Worm (Caenorhabditis elegans) whole organism, young adult: ENCODE results near the gene degt-1.
A peak's percentile ranks its signal among the peaks of the same experiment; 100 is the strongest.

Experiments
- B0035.1 ChIP-seq: sonication (generic microtip); optimal IDR thresholded peaks from 2 replicates; lab custom pipeline; 2016; ENCODE audit warnings: missing genetic modification characterization, mild to moderate bottlenecking, missing compliant biosample characterization, missing genotype, missing genetic modification reagents
- B0261.1 ChIP-seq: sonication (generic microtip); optimal IDR thresholded peaks from 2 replicates; lab custom pipeline; 2016; ENCODE audit warnings: mild to moderate bottlenecking, missing genetic modification characterization, moderate library complexity, missing compliant biosample characterization
- C06A6.2 ChIP-seq: fragments of 200-800 bp; sonication (Bioruptor generic); conservative IDR thresholded peaks from 2 replicates; pipeline ENCODE4 v1.3.6; 2022; ENCODE audit warnings: missing genetic modification characterization, missing compliant biosample characterization
- F22D6.2 ChIP-seq: sonication (generic microtip); optimal IDR thresholded peaks from 2 replicates; lab custom pipeline; 2016; ENCODE audit warnings: mild to moderate bottlenecking, missing genetic modification characterization, missing compliant biosample characterization
- F37B4.10 ChIP-seq: fragments of 200-800 bp; sonication (Bioruptor generic); IDR thresholded peaks from 2 replicates; pipeline ENCODE4 v1.3.6; 2022; ENCODE audit warnings: missing genetic modification characterization, missing compliant biosample characterization
- F49E8.2 ChIP-seq: sonication (generic microtip); optimal IDR thresholded peaks from 3 replicates; lab custom pipeline; 2017; ENCODE audit warnings: missing genetic modification characterization, mild to moderate bottlenecking, missing compliant biosample characterization, antibody characterized with exemption, moderate library complexity; ENCODE audit not compliant: insufficient read depth
- F57A8.1 ChIP-seq: fragments of 200-800 bp; sonication (Bioruptor generic); optimal IDR thresholded peaks from 2 replicates; lab custom pipeline; 2018; ENCODE audit warnings: mild to moderate bottlenecking, missing genetic modification characterization, moderate library complexity, missing compliant biosample characterization
- K11D2.4 ChIP-seq: fragments of 200-800 bp; sonication (Bioruptor generic); IDR thresholded peaks from 2 replicates; pipeline ENCODE4 v1.3.6; 2022; ENCODE audit warnings: missing genetic modification reagents, missing genetic modification characterization, missing compliant biosample characterization
- Y67H2A.10 ChIP-seq: fragments of 200-800 bp; sonication (Bioruptor generic); conservative IDR thresholded peaks from 2 replicates; pipeline ENCODE4 v1.3.6; 2022; ENCODE audit warnings: missing genetic modification reagents, missing genetic modification characterization, missing compliant biosample characterization
- Y79H2A.3 ChIP-seq: fragments of 200-800 bp; sonication (Bioruptor generic); conservative IDR thresholded peaks from 2 replicates; pipeline ENCODE4 v1.3.6; 2022; ENCODE audit warnings: missing genetic modification reagents, missing genetic modification characterization, missing compliant biosample characterization
- akir-1 ChIP-seq: fragments of 200-800 bp; sonication (Bioruptor generic); optimal IDR thresholded peaks from 2 replicates; lab custom pipeline; 2018; ENCODE audit warnings: mild to moderate bottlenecking, missing genetic modification characterization, moderate library complexity, missing compliant biosample characterization
- aptf-2 ChIP-seq: fragments of 200-800 bp; sonication (Bioruptor generic); conservative IDR thresholded peaks from 2 replicates; pipeline ENCODE4 v1.3.6; 2022; ENCODE audit warnings: missing genetic modification reagents, missing genetic modification characterization, missing compliant biosample characterization
- athp-1 ChIP-seq: sonication (generic microtip); optimal IDR thresholded peaks from 2 replicates; lab custom pipeline; 2017; ENCODE audit warnings: mild to moderate bottlenecking, missing genetic modification characterization, missing compliant biosample characterization
- cebp-2 ChIP-seq: fragments of 200-800 bp; sonication (Bioruptor generic); IDR thresholded peaks from 2 replicates; pipeline ENCODE4 v1.3.6; 2022; ENCODE audit warnings: missing genetic modification characterization, missing compliant biosample characterization
- ceh-100 ChIP-seq: fragments of 200-800 bp; sonication (Bioruptor generic); IDR thresholded peaks from 2 replicates; pipeline ENCODE4 v1.3.6; 2022; ENCODE audit warnings: missing genetic modification reagents, missing genetic modification characterization, missing compliant biosample characterization
- ceh-91 ChIP-seq: fragments of 200-800 bp; sonication (Bioruptor generic); IDR thresholded peaks from 2 replicates; pipeline ENCODE4 v1.3.6; 2022; ENCODE audit warnings: missing genetic modification reagents, missing genetic modification characterization, missing compliant biosample characterization
- chd-7 ChIP-seq: sonication (generic microtip); optimal IDR thresholded peaks from 2 replicates; lab custom pipeline; 2016; ENCODE audit warnings: mild to moderate bottlenecking, missing genetic modification characterization, moderate library complexity, missing compliant biosample characterization
- dox-1 ChIP-seq: fragments of 200-800 bp; sonication (Bioruptor generic); IDR thresholded peaks from 2 replicates; pipeline ENCODE4 v1.3.6; 2022; ENCODE audit warnings: missing genetic modification reagents, missing genetic modification characterization, missing compliant biosample characterization
- dpff-1 ChIP-seq: sonication (generic microtip); optimal IDR thresholded peaks from 2 replicates; lab custom pipeline; 2017; ENCODE audit warnings: mild to moderate bottlenecking, missing genetic modification characterization, missing compliant biosample characterization
- efl-1 ChIP-seq: fragments of 150-350 bp; optimal IDR thresholded peaks from 2 replicates; lab custom pipeline; 2014; ENCODE audit warnings: missing biosample characterization, missing genetic modification reagents, missing genetic modification characterization
- egrh-3 ChIP-seq: fragments of 200-800 bp; sonication (Bioruptor generic); IDR thresholded peaks from 2 replicates; pipeline ENCODE4 v1.3.6; 2022; ENCODE audit warnings: missing genetic modification reagents, missing genetic modification characterization, missing compliant biosample characterization
- fkh-3 ChIP-seq: sonication (generic microtip); optimal IDR thresholded peaks from 2 replicates; lab custom pipeline; 2016; ENCODE audit warnings: mild to moderate bottlenecking, missing genetic modification characterization, missing compliant biosample characterization
- hlh-12 ChIP-seq: sonication (generic microtip); optimal IDR thresholded peaks from 2 replicates; lab custom pipeline; 2016; ENCODE audit warnings: missing genetic modification characterization, missing compliant biosample characterization
- hlh-26 ChIP-seq: fragments of 200-800 bp; sonication (Bioruptor generic); conservative IDR thresholded peaks from 2 replicates; pipeline ENCODE4 v1.3.6; 2022; ENCODE audit warnings: missing genetic modification reagents, missing genetic modification characterization, missing compliant biosample characterization
- lag-1 ChIP-seq: fragments of 200-800 bp; sonication (Bioruptor generic); IDR thresholded peaks from 2 replicates; pipeline ENCODE4 v1.3.6; 2022; ENCODE audit warnings: missing genetic modification reagents, missing genetic modification characterization, missing compliant biosample characterization
- lin-26 ChIP-seq: fragments of 200-800 bp; sonication (Bioruptor generic); IDR thresholded peaks from 2 replicates; pipeline ENCODE4 v1.3.6; 2022; ENCODE audit warnings: missing genetic modification reagents, missing genetic modification characterization, missing compliant biosample characterization
- lin-40 ChIP-seq: sonication (generic microtip); optimal IDR thresholded peaks from 2 replicates; lab custom pipeline; 2016; ENCODE audit warnings: missing genetic modification characterization, mild to moderate bottlenecking, missing compliant biosample characterization, missing genotype, missing genetic modification reagents
- lir-1 ChIP-seq: fragments of 200-800 bp; sonication (Bioruptor generic); conservative IDR thresholded peaks from 2 replicates; pipeline ENCODE4 v1.3.6; 2022; ENCODE audit warnings: missing genetic modification reagents, missing genetic modification characterization, missing compliant biosample characterization
- madf-10 ChIP-seq: sonication (generic microtip); optimal IDR thresholded peaks from 2 replicates; lab custom pipeline; 2016; ENCODE audit warnings: mild to moderate bottlenecking, missing genetic modification characterization, missing compliant biosample characterization
- madf-8 ChIP-seq: fragments of 200-800 bp; sonication (Bioruptor generic); conservative IDR thresholded peaks from 2 replicates; pipeline ENCODE4 v1.3.6; 2022; ENCODE audit warnings: missing genetic modification reagents, missing genetic modification characterization, missing compliant biosample characterization
- nfya-1 ChIP-seq: sonication (generic microtip); optimal IDR thresholded peaks from 2 replicates; lab custom pipeline; 2017; ENCODE audit warnings: antibody characterized with exemption, missing compliant biosample characterization, missing genetic modification characterization, borderline replicate concordance; ENCODE audit not compliant: insufficient read depth
- nfyb-1 ChIP-seq: fragments of 200-800 bp; sonication (Bioruptor generic); IDR thresholded peaks from 2 replicates; pipeline ENCODE4 v1.3.6; 2022; ENCODE audit warnings: missing genetic modification reagents, missing genetic modification characterization, missing compliant biosample characterization
- nhr-179 ChIP-seq: sonication (generic microtip); optimal IDR thresholded peaks from 2 replicates; lab custom pipeline; 2016; ENCODE audit warnings: mild to moderate bottlenecking, missing genetic modification characterization, missing compliant biosample characterization
- nhr-27 ChIP-seq: fragments of 200-800 bp; sonication (Bioruptor generic); optimal IDR thresholded peaks from 2 replicates; lab custom pipeline; 2018; ENCODE audit warnings: mild to moderate bottlenecking, missing genetic modification characterization, moderate library complexity, missing compliant biosample characterization
- nhr-80 ChIP-seq: sonication (generic microtip); optimal IDR thresholded peaks from 2 replicates; lab custom pipeline; 2016; ENCODE audit warnings: missing genetic modification characterization, missing compliant biosample characterization
- rcor-1 ChIP-seq: fragments of 200-800 bp; sonication (Bioruptor generic); IDR thresholded peaks from 2 replicates; pipeline ENCODE4 v1.3.6; 2022; ENCODE audit warnings: missing genetic modification reagents, missing genetic modification characterization, missing compliant biosample characterization
- rec-8 ChIP-seq, 2 experiments: sonication (generic microtip); optimal IDR thresholded peaks; 2 replicates each; lab custom pipeline; 2016; ENCODE audit warnings: mild to moderate bottlenecking in 2 of 2, missing genetic modification characterization in 2 of 2, missing genetic modification reagents in 2 of 2, missing genotype in 2 of 2, missing biosample characterization in 1 of 2, missing compliant biosample characterization in 1 of 2, moderate library complexity in 1 of 2
- repo-1 ChIP-seq: sonication (generic microtip); optimal IDR thresholded peaks from 2 replicates; lab custom pipeline; 2017; ENCODE audit warnings: mild to moderate bottlenecking, missing genetic modification characterization, missing compliant biosample characterization
- sdz-38 ChIP-seq: sonication (generic microtip); optimal IDR thresholded peaks from 2 replicates; lab custom pipeline; 2016; ENCODE audit warnings: missing genotype, missing genetic modification characterization, missing compliant biosample characterization
- sea-2 ChIP-seq: fragments of 200-800 bp; sonication (Bioruptor generic); IDR thresholded peaks from 2 replicates; pipeline ENCODE4 v1.3.6; 2022; ENCODE audit warnings: missing genetic modification characterization, missing compliant biosample characterization
- snpc-3.4 ChIP-seq: sonication (generic microtip); optimal IDR thresholded peaks from 2 replicates; lab custom pipeline; 2017; ENCODE audit warnings: missing genetic modification characterization, mild to moderate bottlenecking, missing compliant biosample characterization, antibody characterized with exemption, moderate library complexity, missing genotype, missing genetic modification reagents
- snpc-4 ChIP-seq, 5 experiments: fragments of 150-350 bp in 1 of 5; sonication (generic microtip) in 4 of 5; optimal IDR thresholded peaks; 2 replicates each; lab custom pipeline; 2014 to 2018; ENCODE audit warnings: missing genetic modification characterization in 5 of 5, missing biosample characterization in 3 of 5, antibody characterized with exemption in 2 of 5, mild to moderate bottlenecking in 2 of 5, missing compliant biosample characterization in 2 of 5, missing genotype in 2 of 5, moderate library complexity in 2 of 5, missing genetic modification reagents in 1 of 5
- tbp1 ChIP-seq: fragments of 200-800 bp; sonication (Bioruptor generic); optimal IDR thresholded peaks from 2 replicates; lab custom pipeline; 2018; ENCODE audit warnings: mild to moderate bottlenecking, missing genetic modification characterization, missing compliant biosample characterization
- xnd-1 ChIP-seq: sonication (generic microtip); optimal IDR thresholded peaks from 2 replicates; lab custom pipeline; 2016; ENCODE audit warnings: missing genotype, missing genetic modification reagents, missing genetic modification characterization, missing compliant biosample characterization
- ztf-22 ChIP-seq: fragments of 200-800 bp; sonication (Bioruptor generic); optimal IDR thresholded peaks from 2 replicates; lab custom pipeline; 2018; ENCODE audit warnings: mild to moderate bottlenecking, missing genetic modification characterization, moderate library complexity, missing compliant biosample characterization
- ztf-26 ChIP-seq: sonication (generic microtip); optimal IDR thresholded peaks from 2 replicates; lab custom pipeline; 2017; ENCODE audit warnings: missing genetic modification characterization, missing compliant biosample characterization
- ztf-3 ChIP-seq: fragments of 200-800 bp; sonication (Bioruptor generic); optimal IDR thresholded peaks from 2 replicates; lab custom pipeline; 2018; ENCODE audit warnings: mild to moderate bottlenecking, missing genetic modification characterization, missing compliant biosample characterization
- ztf-6 ChIP-seq: fragments of 200-800 bp; sonication (Bioruptor generic); IDR thresholded peaks from 2 replicates; pipeline ENCODE4 v1.3.6; 2022; ENCODE audit warnings: missing genetic modification reagents, missing genetic modification characterization, missing compliant biosample characterization

Gene degt-1

DNA sequence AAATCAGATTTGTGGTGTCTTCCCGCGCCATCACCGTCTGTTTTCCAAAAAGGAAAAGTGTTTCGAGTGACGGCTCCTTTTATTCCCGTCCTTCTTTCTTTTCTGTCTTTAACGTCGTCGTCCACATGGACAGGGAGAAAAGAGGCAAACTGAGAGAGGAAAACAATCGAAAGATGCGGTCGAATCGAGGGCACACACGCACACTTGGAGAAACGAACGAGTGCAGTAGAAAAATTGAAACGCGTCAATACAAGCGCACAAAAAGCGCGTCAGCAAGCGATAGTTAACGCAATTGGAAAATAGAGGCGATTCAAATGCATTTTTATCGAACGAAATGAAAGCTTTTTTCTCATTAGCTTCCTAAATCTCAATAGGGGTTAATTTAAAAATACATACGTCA is 3.3 kb upstream of the degt-1 start (continued):
- peak; percentile 3 for TF ChIP-seq ztf-22
- peak; percentile 54 for TF ChIP-seq tbp1 (GFP tag; lab: Kevin White, UChicago)
- TF ChIP-seq K11D2.4 (GFP tag; lab: Robert Waterston, UW), result peak; percentile 71
- peak; percentile 48 for TF ChIP-seq chd-7
- no peak for TF ChIP-seq snpc-4 (GFP tag; optimal IDR thresholded peaks at IDR 0.05; lab: Kevin White, UChicago)
- peak in 2 of 4 experiments; percentile 63 to 77 for TF ChIP-seq snpc-4 (tag; optimal IDR thresholded peaks at IDR 0.05; lab: Kevin White, UChicago)
- no peak for TF ChIP-seq ceh-91 (GFP tag; lab: Robert Waterston, UW)
- TF ChIP-seq ztf-3, result no peak
- TF ChIP-seq F37B4.10 (GFP tag; lab: Robert Waterston, UW), result no peak
- TF ChIP-seq F57A8.1 (GFP tag; lab: Kevin White, UChicago), result no peak
- 0 out of 2 replicates have a peak, but pooled peaks have one; percentile 45 for TF ChIP-seq ztf-6 (GFP tag; lab: Robert Waterston, UW)
- TF ChIP-seq hlh-26, result no peak
- no peak for TF ChIP-seq F22D6.2 (tag; lab: Kevin White, UChicago)
- TF ChIP-seq nfya-1 (tag; lab: Kevin White, UChicago), result no peak
- no peak for TF ChIP-seq xnd-1 (tag; lab: Kevin White, UChicago)
- TF ChIP-seq madf-8 (GFP tag; lab: Robert Waterston, UW), result 0 out of 2 replicates have a peak, but pooled peaks have one; percentile 6
- peak; percentile 82 for TF ChIP-seq nfyb-1
- TF ChIP-seq fkh-3 (tag; lab: Kevin White, UChicago), result no peak
- peak; percentile 86 for TF ChIP-seq dox-1 (GFP tag; lab: Robert Waterston, UW)
- TF ChIP-seq ceh-100, result 0 out of 2 replicates have a peak, but pooled peaks have one; percentile 62
- no peak for TF ChIP-seq lag-1
- TF ChIP-seq akir-1 (GFP tag; lab: Kevin White, UChicago), result no peak
- no peak for TF ChIP-seq cebp-2 (GFP tag; lab: Robert Waterston, UW)
- TF ChIP-seq aptf-2 (GFP tag; lab: Robert Waterston, UW), result no peak
- TF ChIP-seq F49E8.2 (tag; lab: Kevin White, UChicago), result no peak
- peak; percentile 63 for TF ChIP-seq madf-10 (tag; lab: Kevin White, UChicago)
- TF ChIP-seq Y79H2A.3, result no peak
- TF ChIP-seq lin-40 (tag; lab: Kevin White, UChicago), result peak; percentile 89
- peak; percentile 23 for TF ChIP-seq athp-1
- TF ChIP-seq nhr-179 (tag; lab: Kevin White, UChicago), result no peak
- no peak for TF ChIP-seq hlh-12 (tag; lab: Kevin White, UChicago)
- TF ChIP-seq nhr-27 (tag; lab: Kevin White, UChicago), result no peak
- no peak for TF ChIP-seq dpff-1 (tag; lab: Kevin White, UChicago)
- no peak for TF ChIP-seq B0035.1 (tag; lab: Kevin White, UChicago)
- TF ChIP-seq rec-8 (tag; optimal IDR thresholded peaks at IDR 0.05; lab: Kevin White, UChicago), result no peak
- no peak for TF ChIP-seq lir-1 (GFP tag; lab: Robert Waterston, UW)
- TF ChIP-seq sea-2, result no peak
- TF ChIP-seq snpc-3.4 (tag; lab: Kevin White, UChicago), result no peak
- TF ChIP-seq efl-1 (GFP tag; lab: Kevin White, UChicago), result peak; percentile 63
- TF ChIP-seq egrh-3 (GFP tag; lab: Robert Waterston, UW), result no peak
- TF ChIP-seq lin-26 (GFP tag; lab: Robert Waterston, UW), result peak; percentile 47; the same call in 1 of the 2 replicates
- no peak for TF ChIP-seq Y67H2A.10
- TF ChIP-seq B0261.1 (tag; lab: Kevin White, UChicago), result no peak
- TF ChIP-seq nhr-80 (tag; lab: Kevin White, UChicago), result peak; percentile 75
- TF ChIP-seq repo-1 (tag; lab: Kevin White, UChicago), result peak; percentile 64
- TF ChIP-seq C06A6.2 (GFP tag; lab: Robert Waterston, UW), result 0 out of 2 replicates have a peak, but pooled peaks have one; percentile 60
- peak; percentile 50; the same call in 1 of the 2 replicates for TF ChIP-seq rcor-1 (GFP tag; lab: Robert Waterston, UW)
- no peak for TF ChIP-seq sdz-38
- TF ChIP-seq ztf-26 (tag; lab: Kevin White, UChicago), result peak; percentile 49
